Fruit fly (Drosophila melanogaster) whole organism, embryonic: Measurements from ENCODE around the gene CG31219.
A peak's percentile ranks its signal among the peaks of the same experiment; 100 is the strongest.

ENCODE experiments used
- Abd-B ChIP-seq: fragments of 200-800 bp; sonication (Bioruptor generic); optimal IDR thresholded peaks from 2 replicates; lab custom pipeline; 2018; ENCODE audit warnings: missing biosample characterization, mild to moderate bottlenecking, missing genetic modification characterization, moderate library complexity
- Asciz ChIP-seq: fragments of 200-800 bp; sonication (Bioruptor generic); optimal IDR thresholded peaks from 2 replicates; lab custom pipeline; 2017; ENCODE audit warnings: missing biosample characterization, mild to moderate bottlenecking, missing genetic modification characterization, missing genetic modification reagents
- B-H1 ChIP-seq: fragments of 200-800 bp; sonication (Bioruptor generic); IDR thresholded peaks from 3 replicates; pipeline ENCODE4 v1.3.6; 2022; ENCODE audit warnings: missing biosample characterization, missing genetic modification characterization
- Bgb ChIP-seq: fragments of 200-800 bp; sonication (Bioruptor generic); IDR thresholded peaks from 2 replicates; pipeline ENCODE4 v1.3.6; 2022; ENCODE audit warnings: missing biosample characterization, missing genetic modification characterization; ENCODE audit not compliant: partially characterized antibody
- Blimp-1 ChIP-seq: fragments of 200-800 bp; sonication (Bioruptor generic); optimal IDR thresholded peaks from 3 replicates; lab custom pipeline; 2018; ENCODE audit warnings: missing biosample characterization, missing genetic modification characterization, mild to moderate bottlenecking, moderate library complexity, missing genetic modification reagents
- CG10654 ChIP-seq: fragments of 200-800 bp; sonication (Bioruptor generic); optimal IDR thresholded peaks from 2 replicates; lab custom pipeline; 2016; ENCODE audit warnings: missing biosample characterization, missing genetic modification characterization
- CG12219 ChIP-seq: fragments of 200-800 bp; sonication (Bioruptor generic); optimal IDR thresholded peaks from 3 replicates; lab custom pipeline; 2018; ENCODE audit warnings: missing biosample characterization, mild to moderate bottlenecking, missing genetic modification characterization
- CG14667 ChIP-seq: fragments of 200-800 bp; sonication (Bioruptor generic); IDR thresholded peaks from 2 replicates; pipeline ENCODE4 v1.3.6; 2022; ENCODE audit warnings: missing biosample characterization, missing genetic modification characterization
- CG17359 ChIP-seq: fragments of 200-800 bp; sonication (Bioruptor generic); optimal IDR thresholded peaks from 3 replicates; lab custom pipeline; 2018; ENCODE audit warnings: missing biosample characterization, mild to moderate bottlenecking, missing genetic modification characterization, moderate library complexity
- CG18619 ChIP-seq: fragments of 200-800 bp; sonication (Bioruptor generic); optimal IDR thresholded peaks from 3 replicates; lab custom pipeline; 2017; ENCODE audit warnings: missing biosample characterization, mild to moderate bottlenecking, missing genetic modification characterization
- CG2120 ChIP-seq: fragments of 200-800 bp; sonication (Bioruptor generic); optimal IDR thresholded peaks from 3 replicates; lab custom pipeline; 2016; ENCODE audit warnings: missing biosample characterization, missing genetic modification characterization
- CG2202 ChIP-seq: fragments of 200-800 bp; sonication (Bioruptor generic); optimal IDR thresholded peaks from 2 replicates; lab custom pipeline; 2018; ENCODE audit warnings: missing biosample characterization, mild to moderate bottlenecking, missing genetic modification characterization
- CG30431 ChIP-seq: fragments of 200-800 bp; sonication (Bioruptor generic); optimal IDR thresholded peaks from 2 replicates; lab custom pipeline; 2017; ENCODE audit warnings: missing biosample characterization, missing genetic modification characterization
- CG31441 ChIP-seq: fragments of 200-800 bp; sonication (Bioruptor generic); IDR thresholded peaks from 2 replicates; pipeline ENCODE4 v1.3.6; 2022; ENCODE audit warnings: missing biosample characterization, missing genetic modification characterization
- CG33557 ChIP-seq: fragments of 200-800 bp; sonication (Bioruptor generic); optimal IDR thresholded peaks from 2 replicates; lab custom pipeline; 2019; ENCODE audit warnings: missing biosample characterization, mild to moderate bottlenecking, missing genetic modification characterization, moderate library complexity
- CG3407 ChIP-seq: fragments of 200-800 bp; sonication (Bioruptor generic); optimal IDR thresholded peaks from 2 replicates; lab custom pipeline; 2018; ENCODE audit warnings: missing biosample characterization, mild to moderate bottlenecking, missing genetic modification characterization
- CG3847 ChIP-seq: fragments of 200-800 bp; sonication (Bioruptor generic); IDR thresholded peaks from 2 replicates; pipeline ENCODE4 v1.3.6; 2022; ENCODE audit warnings: missing biosample characterization, missing genetic modification characterization
- CG6765 ChIP-seq: fragments of 200-800 bp; sonication (Bioruptor generic); optimal IDR thresholded peaks from 3 replicates; lab custom pipeline; 2017; ENCODE audit warnings: missing biosample characterization, mild to moderate bottlenecking, missing genetic modification characterization
- CG7372 ChIP-seq: fragments of 200-800 bp; sonication (Bioruptor generic); IDR thresholded peaks from 2 replicates; pipeline ENCODE4 v1.3.6; 2022; ENCODE audit warnings: missing biosample characterization, missing genetic modification characterization
- CG8478 ChIP-seq: fragments of >200 bp; optimal IDR thresholded peaks from 2 replicates; lab custom pipeline; 2018
- CkIIα-i1 ChIP-seq: fragments of 200-800 bp; sonication (Bioruptor generic); IDR thresholded peaks from 2 replicates; pipeline ENCODE4 v1.3.6; 2022; ENCODE audit warnings: missing biosample characterization, missing genetic modification characterization
- CrebB ChIP-seq: fragments of 200-800 bp; sonication (Bioruptor generic); optimal IDR thresholded peaks from 3 replicates; lab custom pipeline; 2018; ENCODE audit warnings: missing biosample characterization, mild to moderate bottlenecking, missing genetic modification characterization
- Elba2 ChIP-seq: fragments of 200-800 bp; sonication (Bioruptor generic); optimal IDR thresholded peaks from 3 replicates; lab custom pipeline; 2016; ENCODE audit warnings: missing biosample characterization, missing genetic modification characterization
- Hey ChIP-seq: fragments of 200-800 bp; sonication (Bioruptor generic); optimal IDR thresholded peaks from 3 replicates; lab custom pipeline; 2018; ENCODE audit warnings: missing biosample characterization, mild to moderate bottlenecking, missing genetic modification characterization
- Kr ChIP-seq: fragments of 200-800 bp; sonication (Bioruptor generic); optimal IDR thresholded peaks from 2 replicates; lab custom pipeline; 2017; ENCODE audit warnings: missing biosample characterization, mild to moderate bottlenecking, missing genetic modification characterization
- Lpt ChIP-seq: fragments of >200 bp; optimal IDR thresholded peaks from 2 replicates; lab custom pipeline; 2018; ENCODE audit warnings: missing biosample characterization, missing genetic modification characterization
- MBD-R2 ChIP-seq: fragments of 200-800 bp; sonication (Bioruptor generic); IDR thresholded peaks from 2 replicates; pipeline ENCODE4 v1.3.6; 2022; ENCODE audit warnings: missing biosample characterization, missing genetic modification characterization
- NK7.1 ChIP-seq: fragments of 200-800 bp; sonication (Bioruptor generic); optimal IDR thresholded peaks from 3 replicates; lab custom pipeline; 2016; ENCODE audit warnings: missing biosample characterization, missing genetic modification characterization
- Pdp1 ChIP-seq, 2 experiments: fragments of 200-800 bp; sonication (Bioruptor generic); optimal IDR thresholded peaks; 3 replicates each; lab custom pipeline; 2016; ENCODE audit warnings: missing biosample characterization in 2 of 2, missing genetic modification characterization in 2 of 2, mild to moderate bottlenecking in 1 of 2, moderate library complexity in 1 of 2
- Ptx1 ChIP-seq: fragments of 200-800 bp; sonication (Bioruptor generic); IDR thresholded peaks from 2 replicates; pipeline ENCODE4 v1.3.6; 2022; ENCODE audit warnings: missing biosample characterization, missing genetic modification characterization
- Side ChIP-seq: fragments of 200-800 bp; sonication (Bioruptor generic); optimal IDR thresholded peaks from 2 replicates; lab custom pipeline; 2016; ENCODE audit warnings: missing biosample characterization, missing genetic modification characterization
- Sox102F ChIP-seq: fragments of 200-800 bp; sonication (Bioruptor generic); optimal IDR thresholded peaks from 2 replicates; lab custom pipeline; 2018; ENCODE audit warnings: missing biosample characterization, mild to moderate bottlenecking, missing genetic modification characterization, moderate library complexity
- Stat92E ChIP-seq, 3 experiments: fragments of >200 bp in 2 of 3; fragments of 200-800 bp in 1 of 3; sonication (Bioruptor generic) in 1 of 3; optimal IDR thresholded peaks; 2 replicates each; lab custom pipeline; 2017 to 2019; ENCODE audit warnings: missing biosample characterization in 3 of 3, missing genetic modification characterization in 3 of 3, mild to moderate bottlenecking in 1 of 3, moderate library complexity in 1 of 3
- TFAM ChIP-seq: fragments of 200-800 bp; sonication (Bioruptor generic); optimal IDR thresholded peaks from 2 replicates; lab custom pipeline; 2017; ENCODE audit warnings: missing biosample characterization, missing genetic modification characterization, inconsistent platforms
- bab2 ChIP-seq: fragments of 200-800 bp; sonication (Bioruptor generic); optimal IDR thresholded peaks from 2 replicates; lab custom pipeline; 2016; ENCODE audit warnings: missing biosample characterization, missing genetic modification characterization
- cad ChIP-seq: fragments of >200 bp; optimal IDR thresholded peaks from 2 replicates; lab custom pipeline; 2017; ENCODE audit warnings: missing biosample characterization, missing genetic modification characterization
- cato ChIP-seq: fragments of 200-800 bp; sonication (Bioruptor generic); optimal IDR thresholded peaks from 2 replicates; lab custom pipeline; 2016; ENCODE audit warnings: missing biosample characterization, missing genetic modification characterization, borderline replicate concordance
- chm ChIP-seq: fragments of 200-800 bp; sonication (Bioruptor generic); IDR thresholded peaks from 2 replicates; pipeline ENCODE4 v1.3.6; 2022; ENCODE audit warnings: missing biosample characterization, missing genetic modification characterization
- corto ChIP-seq: fragments of 200-800 bp; sonication (Bioruptor generic); optimal IDR thresholded peaks from 2 replicates; lab custom pipeline; 2016; ENCODE audit warnings: missing biosample characterization, mild to moderate bottlenecking, missing genetic modification characterization, moderate library complexity
- en ChIP-seq: fragments of 200-800 bp; sonication (Bioruptor generic); optimal IDR thresholded peaks from 2 replicates; lab custom pipeline; 2016; ENCODE audit warnings: missing biosample characterization, missing genetic modification characterization
- eve ChIP-seq, 2 experiments: fragments of >200 bp; optimal IDR thresholded peaks; 2 replicates each; lab custom pipeline; 2017; ENCODE audit warnings: missing biosample characterization in 2 of 2, missing genetic modification characterization in 2 of 2
- gem ChIP-seq: fragments of 200-800 bp; sonication (Bioruptor generic); optimal IDR thresholded peaks from 2 replicates; lab custom pipeline; 2019; ENCODE audit warnings: missing biosample characterization, mild to moderate bottlenecking, missing genetic modification characterization, moderate library complexity
- nom ChIP-seq: fragments of 200-800 bp; sonication (Bioruptor generic); optimal IDR thresholded peaks from 2 replicates; lab custom pipeline; 2017; ENCODE audit warnings: missing biosample characterization, missing genetic modification characterization, mild to moderate bottlenecking, moderate library complexity, missing genetic modification reagents
- pan ChIP-seq, 4 experiments: fragments of >200 bp in 3 of 4; fragments of 200-800 bp in 1 of 4; sonication (Bioruptor generic) in 1 of 4; optimal IDR thresholded peaks in 3 of 4; IDR thresholded peaks in 1 of 4; 2 replicates each; pipeline versions ENCODE4 v1.3.6 to Lab custom; 2017 to 2022; ENCODE audit warnings: missing biosample characterization in 2 of 4, missing genetic modification characterization in 2 of 4, mixed read lengths in 1 of 4
- seq ChIP-seq: fragments of 200-800 bp; sonication (Bioruptor generic); IDR thresholded peaks from 2 replicates; pipeline ENCODE4 v1.3.6; 2022; ENCODE audit warnings: missing biosample characterization, missing genetic modification characterization
- tap ChIP-seq: fragments of 200-800 bp; optimal IDR thresholded peaks from 3 replicates; lab custom pipeline; 2019; ENCODE audit warnings: missing biosample characterization, mild to moderate bottlenecking, missing genetic modification characterization, moderate library complexity
- ttk ChIP-seq: fragments of 200-800 bp; sonication (Bioruptor generic); IDR thresholded peaks from 2 replicates; pipeline ENCODE4 v2.1.2; 2022; ENCODE audit warnings: missing biosample characterization, missing genetic modification characterization
- tup ChIP-seq: fragments of 200-800 bp; sonication (Bioruptor generic); optimal IDR thresholded peaks from 2 replicates; lab custom pipeline; 2016; ENCODE audit warnings: missing biosample characterization, mild to moderate bottlenecking, missing genetic modification characterization, moderate library complexity
- wdn ChIP-seq: fragments of 200-800 bp; sonication (Bioruptor generic); IDR thresholded peaks from 2 replicates; pipeline ENCODE4 v1.3.6; 2022; ENCODE audit warnings: missing biosample characterization, missing genetic modification characterization
- zfh1 ChIP-seq: fragments of 200-800 bp; sonication (Bioruptor generic); IDR thresholded peaks from 3 replicates; pipeline ENCODE4 v1.3.6; 2022; ENCODE audit warnings: missing biosample characterization, missing genetic modification characterization

The CG31219 gene

dm6 chr3R:19648289-19648916 is 2.4 kb upstream of the CG31219 start, which contains the start of the genes CG6195 and CG31220 (continued):
- no peak for TF ChIP-seq corto
- TF ChIP-seq Blimp-1 (GFP tag; lab: Kevin White, UChicago): no peak
- TF ChIP-seq CG31441 (GFP tag; lab: Robert Waterston, UW): no peak
- TF ChIP-seq Ptx1 (GFP tag; lab: Robert Waterston, UW): no peak
- TF ChIP-seq cato: no peak
- no peak for TF ChIP-seq CG33557 (GFP tag; lab: Kevin White, UChicago)
- TF ChIP-seq Elba2 (GFP tag; lab: Kevin White, UChicago): no peak
- peak; percentile 20 for TF ChIP-seq CG2120
- TF ChIP-seq CG30431 (GFP tag; lab: Kevin White, UChicago): no peak
- no peak for TF ChIP-seq CkIIα-i1
- TF ChIP-seq Abd-B (GFP tag; lab: Kevin White, UChicago): no peak
- no peak for TF ChIP-seq eve (GFP tag; optimal IDR thresholded peaks at IDR 0.05; lab: Kevin White, UChicago)
- TF ChIP-seq Kr (GFP tag; lab: Kevin White, UChicago): no peak
- no peak for TF ChIP-seq pan (optimal IDR thresholded peaks at IDR 0.05; lab: Kevin White, UChicago)
- TF ChIP-seq pan (GFP tag; optimal IDR thresholded peaks at IDR 0.05 in 1 of 2, IDR thresholded peaks at IDR 0.05 in 1 of 2): peak in 1 of 2 experiments; percentile 19
- no peak for TF ChIP-seq tap (tag; lab: Kevin White, UChicago)
- TF ChIP-seq seq (GFP tag; lab: Robert Waterston, UW): no peak
- TF ChIP-seq CG3407 (GFP tag; lab: Kevin White, UChicago): no peak
- TF ChIP-seq wdn (GFP tag; lab: Robert Waterston, UW): no peak
- no peak for TF ChIP-seq CG12219 (GFP tag; lab: Kevin White, UChicago)
- no peak for TF ChIP-seq chm (GFP tag; lab: Robert Waterston, UW)
- TF ChIP-seq CG18619: no peak
- no peak for TF ChIP-seq CG6765 (GFP tag; lab: Kevin White, UChicago)
- no peak for TF ChIP-seq Hey (tag; lab: Kevin White, UChicago)
- no peak for TF ChIP-seq Stat92E (GFP tag; optimal IDR thresholded peaks at IDR 0.05; lab: Kevin White, UChicago)
- no peak for TF ChIP-seq TFAM
- TF ChIP-seq CG14667: no peak
- no peak for TF ChIP-seq Lpt
- TF ChIP-seq tup (GFP tag; lab: Kevin White, UChicago): no peak
- no peak for TF ChIP-seq nom
- no peak for TF ChIP-seq cad (GFP tag; lab: Kevin White, UChicago)
- TF ChIP-seq NK7.1 (GFP tag; lab: Kevin White, UChicago): no peak
- no peak for TF ChIP-seq CrebB (tag; lab: Kevin White, UChicago)
- TF ChIP-seq CG2202 (tag; lab: Kevin White, UChicago): no peak
- no peak for TF ChIP-seq B-H1 (GFP tag; lab: Robert Waterston, UW)
- TF ChIP-seq CG7372 (GFP tag; lab: Robert Waterston, UW): no peak
- TF ChIP-seq CG3847 (GFP tag; lab: Robert Waterston, UW): no peak
- no peak for TF ChIP-seq Asciz (GFP tag; lab: Kevin White, UChicago)
- peak; percentile 37 for TF ChIP-seq Sox102F (GFP tag; lab: Kevin White, UChicago)
- TF ChIP-seq CG17359 (tag; lab: Kevin White, UChicago): no peak
- TF ChIP-seq en (GFP tag; lab: Kevin White, UChicago): no peak
- TF ChIP-seq Bgb (GFP tag; lab: Robert Waterston, UW): peak; percentile 37; the same call in 1 of the 2 replicates
- no peak for TF ChIP-seq Side (GFP tag; lab: Kevin White, UChicago)
- TF ChIP-seq Pdp1 (GFP tag; optimal IDR thresholded peaks at IDR 0.05; lab: Kevin White, UChicago): peak; percentile 12 to 65
- no peak for TF ChIP-seq bab2 (GFP tag; lab: Kevin White, UChicago)
- no peak for TF ChIP-seq CG10654
- peak; percentile 92 for TF ChIP-seq MBD-R2 (GFP tag; lab: Robert Waterston, UW)
- no peak for TF ChIP-seq ttk (GFP tag; lab: Robert Waterston, UW)
- TF ChIP-seq gem (tag; lab: Kevin White, UChicago): no peak
- no peak for TF ChIP-seq zfh1
- no peak for TF ChIP-seq CG8478 (lab: Kevin White, UChicago)
